Fruit fly (Drosophila melanogaster) Kc167 (cell line): ENCODE measurements around the gene mRpL45.

Experiments
- Myc ChIP-seq: fragments of >200 bp; optimal IDR thresholded peaks from 2 replicates; lab custom pipeline; 2017; ENCODE audit warnings: missing external identifiers
- Sin3A ChIP-seq: fragments of >200 bp; optimal IDR thresholded peaks from 2 replicates; lab custom pipeline; 2018; ENCODE audit warnings: missing external identifiers
- h ChIP-seq: fragments of >200 bp; optimal IDR thresholded peaks from 3 replicates; lab custom pipeline; 2018; ENCODE audit warnings: missing external identifiers
- insv ChIP-seq: fragments of >200 bp; optimal IDR thresholded peaks from 3 replicates; lab custom pipeline; 2018; ENCODE audit warnings: missing external identifiers
- psq ChIP-seq: fragments of >200 bp; optimal IDR thresholded peaks from 2 replicates; lab custom pipeline; 2017; ENCODE audit warnings: missing external identifiers
- ttk ChIP-seq: sonication (Bioruptor generic); optimal IDR thresholded peaks from 2 replicates; lab custom pipeline; 2017; ENCODE audit warnings: missing external identifiers

mRpL45 gene

dm6 chr3R:22588756-22589155 is 29.5 kb upstream of the mRpL45 start:
- no peak for TF ChIP-seq h (lab: Kevin White, UChicago)
- no peak for TF ChIP-seq psq (lab: Kevin White, UChicago)
- no peak for TF ChIP-seq ttk (lab: Kevin White, UChicago)
- no peak for TF ChIP-seq Myc (lab: Kevin White, UChicago)
- no peak for TF ChIP-seq insv
- TF ChIP-seq Sin3A (lab: Kevin White, UChicago): no peak

dm6 chr3R:22589311-22589710 is 29.0 kb upstream of the mRpL45 start:
- TF ChIP-seq Sin3A (lab: Kevin White, UChicago): no peak
- no peak for TF ChIP-seq insv
- no peak for TF ChIP-seq psq (lab: Kevin White, UChicago)
- no peak for TF ChIP-seq ttk (lab: Kevin White, UChicago)
- TF ChIP-seq h (lab: Kevin White, UChicago): no peak
- no peak for TF ChIP-seq Myc (lab: Kevin White, UChicago)

dm6 chr3R:22590668-22591275 is 27.5 kb upstream of the mRpL45 start:
- TF ChIP-seq ttk (lab: Kevin White, UChicago) (no peak), insv (no peak), psq (lab: Kevin White, UChicago) (no peak), Myc (lab: Kevin White, UChicago) (no peak), h (lab: Kevin White, UChicago) (no peak), Sin3A (lab: Kevin White, UChicago) (no peak)

- TF ChIP-seq Myc (lab: Kevin White, UChicago) (no peak), insv (no peak), ttk (lab: Kevin White, UChicago) (no peak), Sin3A (lab: Kevin White, UChicago) (no peak), psq (lab: Kevin White, UChicago) (no peak), h (lab: Kevin White, UChicago) (no peak)
Measured at dm6 chr3R:22594257-22594656, 24.0 kb upstream of the mRpL45 start.

dm6 chr3R:22595293-22595868 is 22.9 kb upstream of the mRpL45 start:
- TF ChIP-seq psq (lab: Kevin White, UChicago): no peak

dm6 chr3R:22596450-22596849 is 21.8 kb upstream of the mRpL45 start:
- TF ChIP-seq Myc (lab: Kevin White, UChicago): no peak
- TF ChIP-seq Sin3A (lab: Kevin White, UChicago): no peak

dm6 chr3R:22597344-22597954 is 20.8 kb upstream of the mRpL45 start:
- TF ChIP-seq insv (no peak), Sin3A (lab: Kevin White, UChicago) (no peak), h (lab: Kevin White, UChicago) (no peak), Myc (lab: Kevin White, UChicago) (no peak), ttk (lab: Kevin White, UChicago) (no peak), psq (lab: Kevin White, UChicago) (no peak)

- TF ChIP-seq Sin3A (lab: Kevin White, UChicago) (no peak), h (lab: Kevin White, UChicago) (no peak), insv (no peak), ttk (lab: Kevin White, UChicago) (no peak), Myc (lab: Kevin White, UChicago) (no peak), psq (lab: Kevin White, UChicago) (no peak)
Measured at dm6 chr3R:22598759-22599158, 19.5 kb upstream of the mRpL45 start.

dm6 chr3R:22602783-22603182 is 15.5 kb upstream of the mRpL45 start:
- TF ChIP-seq psq (lab: Kevin White, UChicago): no peak
- TF ChIP-seq Myc (lab: Kevin White, UChicago): no peak
- no peak for TF ChIP-seq ttk (lab: Kevin White, UChicago)
- no peak for TF ChIP-seq Sin3A (lab: Kevin White, UChicago)
- no peak for TF ChIP-seq h (lab: Kevin White, UChicago)
- no peak for TF ChIP-seq insv

dm6 chr3R:22609185-22609584 is 9.1 kb upstream of the mRpL45 start, which contains the start of gene CG13843:
Gene CG13843, plus strand, starts transcription at chr3R:22609485.
- TF ChIP-seq ttk (lab: Kevin White, UChicago) (no peak), Myc (lab: Kevin White, UChicago) (no peak), h (lab: Kevin White, UChicago) (no peak), insv (no peak), psq (lab: Kevin White, UChicago) (no peak), Sin3A (lab: Kevin White, UChicago) (no peak)

- TF ChIP-seq ttk (lab: Kevin White, UChicago) (no peak), Myc (lab: Kevin White, UChicago) (no peak), insv (no peak), psq (lab: Kevin White, UChicago) (no peak), Sin3A (lab: Kevin White, UChicago) (no peak), h (lab: Kevin White, UChicago) (no peak)
Measured at dm6 chr3R:22613448-22613847, 4.8 kb upstream of the mRpL45 start, which contains the start of the genes CG31156 and mRRF2. Gene CG31156, minus strand, starts transcription at chr3R:22613656. Gene mRRF2, plus strand, starts transcription at chr3R:22613686.

- TF ChIP-seq ttk (lab: Kevin White, UChicago) (no peak), Myc (lab: Kevin White, UChicago) (no peak), Sin3A (lab: Kevin White, UChicago) (no peak), psq (lab: Kevin White, UChicago) (no peak), insv (no peak), h (lab: Kevin White, UChicago) (no peak)
Measured at dm6 chr3R:22616211-22616610, 2.1 kb upstream of the mRpL45 start, which contains the start of gene CG31161. Gene CG31161, plus strand, starts transcription at chr3R:22616511.
